Fruit fly (Drosophila melanogaster) whole organism, embryonic: ENCODE data around the gene Naam.

ENCODE experiments used
- ATbp ChIP-seq: fragments of 200-800 bp; sonication (Bioruptor generic); optimal IDR thresholded peaks from 2 replicates; lab custom pipeline; 2017; ENCODE audit warnings: missing biosample characterization, mild to moderate bottlenecking, missing genetic modification characterization, missing genetic modification reagents
- Atf-2 ChIP-seq: fragments of 200-800 bp; sonication (Bioruptor generic); optimal IDR thresholded peaks from 2 replicates; lab custom pipeline; 2016; ENCODE audit warnings: missing biosample characterization, missing genetic modification characterization
- BEAF-32 ChIP-seq: fragments of 200-800 bp; sonication (Bioruptor generic); optimal IDR thresholded peaks from 3 replicates; lab custom pipeline; 2017; ENCODE audit warnings: missing biosample characterization, missing genetic modification characterization, mild to moderate bottlenecking, moderate library complexity, missing genetic modification reagents
- CG10267 ChIP-seq: fragments of 200-800 bp; sonication (Bioruptor generic); optimal IDR thresholded peaks from 2 replicates; lab custom pipeline; 2018; ENCODE audit warnings: missing biosample characterization, mild to moderate bottlenecking, missing genetic modification characterization, moderate library complexity
- CG10366 ChIP-seq: fragments of 200-800 bp; sonication (Bioruptor generic); IDR thresholded peaks from 2 replicates; pipeline ENCODE4 v1.3.6; 2022; ENCODE audit warnings: missing biosample characterization, missing genetic modification characterization
- CG11695 ChIP-seq: fragments of 200-800 bp; sonication (Bioruptor generic); IDR thresholded peaks from 3 replicates; pipeline ENCODE4 v1.3.6; 2022; ENCODE audit warnings: missing biosample characterization, missing genetic modification characterization
- CG12104 ChIP-seq: fragments of 200-800 bp; sonication (Bioruptor generic); optimal IDR thresholded peaks from 3 replicates; lab custom pipeline; 2016; ENCODE audit warnings: missing biosample characterization, missing genetic modification characterization
- CG12391 ChIP-seq: fragments of 200-800 bp; sonication (Bioruptor generic); optimal IDR thresholded peaks from 3 replicates; lab custom pipeline; 2018; ENCODE audit warnings: missing biosample characterization, mild to moderate bottlenecking, missing genetic modification characterization, moderate library complexity
- CG14965 ChIP-seq: fragments of 200-800 bp; sonication (Bioruptor generic); optimal IDR thresholded peaks from 2 replicates; lab custom pipeline; 2016; ENCODE audit warnings: missing biosample characterization, missing genetic modification characterization, borderline replicate concordance
- CG15269 ChIP-seq: fragments of 200-800 bp; sonication (Bioruptor generic); optimal IDR thresholded peaks from 2 replicates; lab custom pipeline; 2018; ENCODE audit warnings: missing biosample characterization, mild to moderate bottlenecking, missing genetic modification characterization, moderate library complexity
- CG18011 ChIP-seq: fragments of 200-800 bp; sonication (Bioruptor generic); optimal IDR thresholded peaks from 2 replicates; lab custom pipeline; 2017; ENCODE audit warnings: missing biosample characterization, missing genetic modification characterization, mild to moderate bottlenecking, moderate library complexity, missing genotype
- CG2116 ChIP-seq: fragments of 200-800 bp; sonication (Bioruptor generic); optimal IDR thresholded peaks from 3 replicates; lab custom pipeline; 2018; ENCODE audit warnings: missing biosample characterization, mild to moderate bottlenecking, missing genetic modification characterization
- CG2712 ChIP-seq: fragments of 200-800 bp; optimal IDR thresholded peaks from 3 replicates; lab custom pipeline; 2019; ENCODE audit warnings: missing biosample characterization, mild to moderate bottlenecking, missing genetic modification characterization, moderate library complexity
- CG3065 ChIP-seq: fragments of 200-800 bp; sonication (Bioruptor generic); optimal IDR thresholded peaks from 2 replicates; lab custom pipeline; 2016; ENCODE audit warnings: missing biosample characterization, missing genetic modification characterization
- CG32772 ChIP-seq: fragments of 200-800 bp; sonication (Bioruptor generic); IDR thresholded peaks from 2 replicates; pipeline ENCODE4 v1.3.6; 2022; ENCODE audit warnings: missing biosample characterization, missing genetic modification characterization
- CG34376 ChIP-seq: fragments of 200-800 bp; sonication (Bioruptor generic); optimal IDR thresholded peaks from 2 replicates; lab custom pipeline; 2018; ENCODE audit warnings: missing biosample characterization, mild to moderate bottlenecking, missing genetic modification characterization
- CG5245 ChIP-seq: fragments of 200-800 bp; sonication (Bioruptor generic); optimal IDR thresholded peaks from 3 replicates; lab custom pipeline; 2016; ENCODE audit warnings: missing biosample characterization, missing genetic modification characterization
- CG6254 ChIP-seq: fragments of 200-800 bp; sonication (Bioruptor generic); optimal IDR thresholded peaks from 3 replicates; lab custom pipeline; 2017; ENCODE audit warnings: mild to moderate bottlenecking, missing biosample characterization, missing genetic modification reagents, missing genetic modification characterization
- CG6813 ChIP-seq: fragments of 200-800 bp; sonication (Bioruptor generic); optimal IDR thresholded peaks from 2 replicates; lab custom pipeline; 2017; ENCODE audit warnings: missing biosample characterization, missing genetic modification characterization, mild to moderate bottlenecking, moderate library complexity, missing genetic modification reagents
- CG7928 ChIP-seq: fragments of 200-800 bp; sonication (Bioruptor generic); optimal IDR thresholded peaks from 2 replicates; lab custom pipeline; 2017; ENCODE audit warnings: missing biosample characterization, mild to moderate bottlenecking, missing genetic modification characterization
- CG8765 ChIP-seq: fragments of 200-800 bp; sonication (Bioruptor generic); IDR thresholded peaks from 2 replicates; pipeline ENCODE4 v1.3.6; 2022; ENCODE audit warnings: missing biosample characterization, missing genetic modification characterization
- D19A ChIP-seq: fragments of 200-800 bp; optimal IDR thresholded peaks from 3 replicates; lab custom pipeline; 2019; ENCODE audit warnings: missing biosample characterization, mild to moderate bottlenecking, missing genetic modification characterization, moderate library complexity
- Dll ChIP-seq: fragments of 200-800 bp; sonication (Bioruptor generic); IDR thresholded peaks from 4 replicates; pipeline ENCODE4 v1.3.6; 2022; ENCODE audit warnings: missing biosample characterization, missing genetic modification characterization; ENCODE audit not compliant: partially characterized antibody
- Doc2 ChIP-seq: fragments of 200-800 bp; sonication (Bioruptor generic); IDR thresholded peaks from 2 replicates; pipeline ENCODE4 v1.3.6; 2022; ENCODE audit warnings: missing biosample characterization, missing genetic modification characterization
- Eip74EF ChIP-seq, 2 experiments: fragments of 200-800 bp in 1 of 2; fragments of >200 bp in 1 of 2; sonication (Bioruptor generic) in 1 of 2; optimal IDR thresholded peaks; 2 replicates each; lab custom pipeline; 2017 to 2019; ENCODE audit warnings: missing biosample characterization in 2 of 2, missing genetic modification characterization in 2 of 2, mild to moderate bottlenecking in 1 of 2, moderate library complexity in 1 of 2
- HLH4C ChIP-seq: fragments of 200-800 bp; sonication (Bioruptor generic); IDR thresholded peaks from 3 replicates; pipeline ENCODE4 v1.3.6; 2022; ENCODE audit warnings: missing biosample characterization, missing genetic modification characterization; ENCODE audit not compliant: partially characterized antibody
- Hsf ChIP-seq: fragments of 200-800 bp; sonication (Bioruptor generic); optimal IDR thresholded peaks from 3 replicates; lab custom pipeline; 2016; ENCODE audit warnings: missing biosample characterization, missing genetic modification characterization
- Lpt ChIP-seq: fragments of >200 bp; optimal IDR thresholded peaks from 2 replicates; lab custom pipeline; 2018; ENCODE audit warnings: missing biosample characterization, missing genetic modification characterization
- MTF-1 ChIP-seq: fragments of 200-800 bp; sonication (Bioruptor generic); optimal IDR thresholded peaks from 2 replicates; lab custom pipeline; 2018; ENCODE audit warnings: missing biosample characterization, mild to moderate bottlenecking, missing genetic modification characterization, borderline replicate concordance
- Mrtf ChIP-seq: fragments of 200-800 bp; sonication (Bioruptor generic); IDR thresholded peaks from 3 replicates; pipeline ENCODE4 v1.3.6; 2022; ENCODE audit warnings: missing biosample characterization, missing genetic modification characterization
- Nf-YC ChIP-seq: fragments of 200-800 bp; optimal IDR thresholded peaks from 3 replicates; lab custom pipeline; 2019; ENCODE audit warnings: missing biosample characterization, mild to moderate bottlenecking, missing genetic modification characterization, moderate library complexity
- Optix ChIP-seq: fragments of 200-800 bp; sonication (Bioruptor generic); IDR thresholded peaks from 3 replicates; pipeline ENCODE4 v1.3.6; 2022; ENCODE audit warnings: missing biosample characterization, missing genetic modification characterization
- Rx ChIP-seq: fragments of 200-800 bp; sonication (Bioruptor generic); IDR thresholded peaks from 2 replicates; pipeline ENCODE4 v1.3.6; 2022; ENCODE audit warnings: missing biosample characterization, missing genetic modification characterization
- Sry-δ ChIP-seq: fragments of 200-800 bp; sonication (Bioruptor generic); optimal IDR thresholded peaks from 2 replicates; lab custom pipeline; 2016; ENCODE audit warnings: missing biosample characterization, missing genetic modification characterization
- bbx ChIP-seq: fragments of 200-800 bp; sonication (Bioruptor generic); IDR thresholded peaks from 2 replicates; pipeline ENCODE4 v1.3.6; 2022; ENCODE audit warnings: missing biosample characterization, missing genetic modification characterization; ENCODE audit not compliant: partially characterized antibody
- crol ChIP-seq: fragments of 200-800 bp; sonication (Bioruptor generic); IDR thresholded peaks from 2 replicates; pipeline ENCODE4 v1.3.6; 2022; ENCODE audit warnings: missing biosample characterization, missing genetic modification characterization
- en ChIP-seq: fragments of 200-800 bp; sonication (Bioruptor generic); optimal IDR thresholded peaks from 2 replicates; lab custom pipeline; 2016; ENCODE audit warnings: missing biosample characterization, missing genetic modification characterization
- esg ChIP-seq: fragments of 200-800 bp; sonication (Bioruptor generic); conservative IDR thresholded peaks from 2 replicates; pipeline ENCODE4 v1.3.6; 2022; ENCODE audit warnings: missing biosample characterization, missing genetic modification characterization
- eve ChIP-seq, 2 experiments: fragments of >200 bp; optimal IDR thresholded peaks; 2 replicates each; lab custom pipeline; 2017; ENCODE audit warnings: missing biosample characterization in 2 of 2, missing genetic modification characterization in 2 of 2
- fd102C ChIP-seq: fragments of 200-800 bp; sonication (Bioruptor generic); optimal IDR thresholded peaks from 2 replicates; lab custom pipeline; 2018; ENCODE audit warnings: missing biosample characterization, mild to moderate bottlenecking, missing genetic modification characterization, moderate library complexity
- ftz-f1 ChIP-seq: fragments of 200-800 bp; sonication (Bioruptor generic); optimal IDR thresholded peaks from 2 replicates; lab custom pipeline; 2016; ENCODE audit warnings: missing biosample characterization, missing genetic modification characterization
- her ChIP-seq: fragments of 200-800 bp; sonication (Bioruptor generic); optimal IDR thresholded peaks from 2 replicates; lab custom pipeline; 2016; ENCODE audit warnings: missing biosample characterization, missing genetic modification characterization
- lilli ChIP-seq: fragments of 200-800 bp; sonication (Bioruptor generic); optimal IDR thresholded peaks from 3 replicates; lab custom pipeline; 2016; ENCODE audit warnings: missing biosample characterization, missing genetic modification characterization
- mld ChIP-seq: fragments of 200-800 bp; sonication (Bioruptor generic); IDR thresholded peaks from 3 replicates; pipeline ENCODE4 v1.3.6; 2022; ENCODE audit warnings: missing biosample characterization, missing genetic modification characterization; ENCODE audit not compliant: partially characterized antibody
- p53 ChIP-seq: fragments of 200-800 bp; sonication (Bioruptor generic); optimal IDR thresholded peaks from 2 replicates; lab custom pipeline; 2016; ENCODE audit warnings: missing biosample characterization, missing genetic modification characterization
- seq ChIP-seq: fragments of 200-800 bp; sonication (Bioruptor generic); IDR thresholded peaks from 2 replicates; pipeline ENCODE4 v1.3.6; 2022; ENCODE audit warnings: missing biosample characterization, missing genetic modification characterization
- sima ChIP-seq: fragments of 200-800 bp; sonication (Bioruptor generic); optimal IDR thresholded peaks from 2 replicates; lab custom pipeline; 2016; ENCODE audit warnings: missing biosample characterization, missing genetic modification characterization
- sisA ChIP-seq: fragments of 200-800 bp; sonication (Bioruptor generic); IDR thresholded peaks from 2 replicates; pipeline ENCODE4 v1.3.6; 2022; ENCODE audit warnings: missing biosample characterization, missing genetic modification characterization
- ttk ChIP-seq: fragments of 200-800 bp; sonication (Bioruptor generic); IDR thresholded peaks from 2 replicates; pipeline ENCODE4 v2.1.2; 2022; ENCODE audit warnings: missing biosample characterization, missing genetic modification characterization
- yki ChIP-seq: fragments of >200 bp; optimal IDR thresholded peaks from 3 replicates; lab custom pipeline; 2018

Gene Naam

DNA sequence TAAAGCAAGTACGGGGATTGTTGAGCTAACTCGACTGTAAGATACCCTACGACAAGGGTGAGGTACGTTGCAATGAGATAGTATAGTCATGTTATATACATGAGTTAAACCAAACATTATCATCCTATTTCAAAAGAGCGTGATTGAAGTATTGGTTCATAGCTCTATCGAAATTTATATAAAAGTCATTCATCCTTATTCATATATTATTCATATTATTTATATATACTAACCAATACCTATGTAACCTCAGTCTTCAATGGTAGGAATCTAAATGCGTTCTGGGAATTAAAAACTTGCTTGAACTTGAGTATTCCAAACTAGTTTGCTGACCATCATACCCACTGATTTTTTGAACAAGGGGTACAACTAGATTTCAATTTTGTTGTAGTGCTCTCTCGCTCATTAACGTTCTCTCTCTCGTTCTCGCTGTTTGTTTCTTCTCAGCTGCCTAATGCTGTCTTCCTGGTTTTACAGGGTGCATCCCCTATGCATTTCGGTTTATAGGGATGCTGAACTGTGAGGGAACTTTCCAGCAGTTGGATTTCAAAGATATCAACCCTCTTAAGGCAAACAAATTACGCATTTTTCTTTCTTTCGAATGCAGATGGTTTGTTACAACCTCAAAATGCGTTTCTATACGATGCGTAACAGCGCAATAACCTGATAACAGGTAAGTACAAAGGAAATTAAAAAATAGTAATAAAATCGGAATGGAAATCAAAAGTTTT is 43.3 kb upstream of the Naam start (continued):
- TF ChIP-seq lilli (GFP tag; lab: Kevin White, UChicago) (no peak), ftz-f1 (no peak), D19A (peak; percentile 56), CG12391 (tag; lab: Kevin White, UChicago) (peak; percentile 20), CG3065 (GFP tag; lab: Kevin White, UChicago) (no peak), en (GFP tag; lab: Kevin White, UChicago) (no peak), CG15269 (tag; lab: Kevin White, UChicago) (peak; percentile 4), Dll (GFP tag; lab: Robert Waterston, UW) (no peak), ATbp (GFP tag; lab: Kevin White, UChicago) (no peak), HLH4C (GFP tag; lab: Robert Waterston, UW) (no peak), Mrtf (GFP tag; lab: Robert Waterston, UW) (no peak), CG14965 (GFP tag; lab: Kevin White, UChicago) (no peak), p53 (GFP tag; lab: Kevin White, UChicago) (no peak), CG6254 (GFP tag; lab: Kevin White, UChicago) (peak; percentile 64), CG10366 (no peak), Doc2 (no peak), Hsf (GFP tag; lab: Kevin White, UChicago) (no peak), BEAF-32 (GFP tag; lab: Kevin White, UChicago) (no peak), CG12104 (GFP tag; lab: Kevin White, UChicago) (peak; percentile 5), Eip74EF (GFP tag; optimal IDR thresholded peaks at IDR 0.05; lab: Kevin White, UChicago) (peak in 1 of 2 experiments; percentile 53), sisA (GFP tag; lab: Robert Waterston, UW) (no peak), esg (GFP tag; lab: Robert Waterston, UW) (0 out of 2 replicates have a peak, but pooled peaks have one; percentile 14), bbx (GFP tag; lab: Robert Waterston, UW) (no peak), CG2116 (GFP tag; lab: Kevin White, UChicago) (no peak), seq (no peak), CG11695 (no peak), eve (GFP tag; optimal IDR thresholded peaks at IDR 0.05; lab: Kevin White, UChicago) (no peak), CG34376 (GFP tag; lab: Kevin White, UChicago) (no peak), CG32772 (GFP tag; lab: Robert Waterston, UW) (no peak), yki (lab: Kevin White, UChicago) (no peak), CG18011 (GFP tag; lab: Kevin White, UChicago) (no peak), mld (no peak), CG5245 (GFP tag; lab: Kevin White, UChicago) (peak; percentile 5), ttk (GFP tag; lab: Robert Waterston, UW) (0 out of 2 replicates have a peak, but pooled peaks have one; percentile 6), Optix (no peak), sima (no peak), MTF-1 (GFP tag; lab: Kevin White, UChicago) (no peak), fd102C (GFP tag; lab: Kevin White, UChicago) (no peak), her (no peak), Nf-YC (tag; lab: Kevin White, UChicago) (peak; percentile 43), Rx (GFP tag; lab: Robert Waterston, UW) (no peak), crol (GFP tag; lab: Robert Waterston, UW) (no peak), CG8765 (no peak), CG2712 (tag; lab: Kevin White, UChicago) (peak; percentile 75), CG7928 (no peak), Atf-2 (GFP tag; lab: Kevin White, UChicago) (no peak), Sry-δ (GFP tag; lab: Kevin White, UChicago) (no peak), Lpt (GFP tag; lab: Kevin White, UChicago) (no peak), CG6813 (GFP tag; lab: Kevin White, UChicago) (no peak), CG10267 (tag; lab: Kevin White, UChicago) (peak; percentile 56)
